Fruit fly (Drosophila melanogaster) whole organism, embryonic: Measurements from ENCODE around the gene CG16756.
A peak's percentile ranks its signal among the peaks of the same experiment; 100 is the strongest.

ENCODE experiments used
- Aef1 ChIP-seq: fragments of 200-800 bp; sonication (Bioruptor generic); IDR thresholded peaks from 3 replicates; pipeline ENCODE4 v1.3.6; 2022; ENCODE audit warnings: missing biosample characterization, missing genetic modification characterization
- Asciz ChIP-seq: fragments of 200-800 bp; sonication (Bioruptor generic); optimal IDR thresholded peaks from 2 replicates; lab custom pipeline; 2017; ENCODE audit warnings: missing biosample characterization, mild to moderate bottlenecking, missing genetic modification characterization, missing genetic modification reagents
- CG1024 ChIP-seq: fragments of 200-800 bp; sonication (Bioruptor generic); IDR thresholded peaks from 2 replicates; pipeline ENCODE4 v1.3.6; 2022; ENCODE audit warnings: missing biosample characterization, missing genetic modification characterization
- CG10267 ChIP-seq: fragments of 200-800 bp; sonication (Bioruptor generic); optimal IDR thresholded peaks from 2 replicates; lab custom pipeline; 2018; ENCODE audit warnings: missing biosample characterization, mild to moderate bottlenecking, missing genetic modification characterization, moderate library complexity
- CG11398 ChIP-seq: fragments of 200-800 bp; sonication (Bioruptor generic); optimal IDR thresholded peaks from 2 replicates; lab custom pipeline; 2016; ENCODE audit warnings: missing biosample characterization, missing genetic modification characterization
- CG11723 ChIP-seq: fragments of 200-800 bp; sonication (Bioruptor generic); optimal IDR thresholded peaks from 2 replicates; lab custom pipeline; 2017; ENCODE audit warnings: missing biosample characterization, mild to moderate bottlenecking, missing genetic modification characterization
- CG12236 ChIP-seq: fragments of 200-800 bp; sonication (Bioruptor generic); optimal IDR thresholded peaks from 2 replicates; lab custom pipeline; 2016; ENCODE audit warnings: missing biosample characterization, missing genetic modification characterization
- CG13624 ChIP-seq: fragments of 200-800 bp; sonication (Bioruptor generic); optimal IDR thresholded peaks from 2 replicates; lab custom pipeline; 2016; ENCODE audit warnings: missing biosample characterization, missing genetic modification characterization
- CG14014 ChIP-seq: fragments of 200-800 bp; sonication (Bioruptor generic); IDR thresholded peaks from 2 replicates; pipeline ENCODE4 v1.3.6; 2022; ENCODE audit warnings: missing biosample characterization, missing genetic modification characterization
- CG14860 ChIP-seq: fragments of 200-800 bp; sonication (Bioruptor generic); IDR thresholded peaks from 3 replicates; pipeline ENCODE4 v1.3.6; 2022; ENCODE audit warnings: missing biosample characterization, missing genetic modification characterization; ENCODE audit not compliant: partially characterized antibody
- CG1529 ChIP-seq: fragments of 200-800 bp; sonication (Bioruptor generic); optimal IDR thresholded peaks from 3 replicates; lab custom pipeline; 2018; ENCODE audit warnings: missing biosample characterization, missing genetic modification characterization
- CG15514 ChIP-seq: fragments of 200-800 bp; sonication (Bioruptor generic); optimal IDR thresholded peaks from 3 replicates; lab custom pipeline; 2017; ENCODE audit warnings: missing biosample characterization, missing genetic modification characterization, mild to moderate bottlenecking, moderate library complexity, missing genetic modification reagents
- CG16815 ChIP-seq: fragments of 200-800 bp; sonication (Bioruptor generic); optimal IDR thresholded peaks from 3 replicates; lab custom pipeline; 2017; ENCODE audit warnings: missing biosample characterization, mild to moderate bottlenecking, missing genetic modification characterization
- CG2889 ChIP-seq: fragments of 200-800 bp; sonication (Bioruptor generic); IDR thresholded peaks from 3 replicates; pipeline ENCODE4 v1.3.6; 2022; ENCODE audit warnings: missing biosample characterization, missing genetic modification characterization
- CG34224 ChIP-seq: fragments of 200-800 bp; sonication (Bioruptor generic); IDR thresholded peaks from 3 replicates; pipeline ENCODE4 v1.3.6; 2022; ENCODE audit warnings: missing biosample characterization, missing genetic modification characterization; ENCODE audit not compliant: partially characterized antibody
- CG4617 ChIP-seq: fragments of 200-800 bp; sonication (Bioruptor generic); optimal IDR thresholded peaks from 3 replicates; lab custom pipeline; 2016; ENCODE audit warnings: missing biosample characterization, missing genetic modification characterization, borderline replicate concordance
- CG4707 ChIP-seq: fragments of 200-800 bp; sonication (Bioruptor generic); optimal IDR thresholded peaks from 2 replicates; lab custom pipeline; 2018; ENCODE audit warnings: missing biosample characterization, mild to moderate bottlenecking, missing genetic modification characterization, moderate library complexity
- CG6689 ChIP-seq: fragments of 200-800 bp; sonication (Bioruptor generic); IDR thresholded peaks from 2 replicates; pipeline ENCODE4 v1.3.6; 2022; ENCODE audit warnings: missing biosample characterization, missing genetic modification characterization
- CG8478 ChIP-seq: fragments of >200 bp; optimal IDR thresholded peaks from 2 replicates; lab custom pipeline; 2018
- CkIIα-i1 ChIP-seq: fragments of 200-800 bp; sonication (Bioruptor generic); IDR thresholded peaks from 2 replicates; pipeline ENCODE4 v1.3.6; 2022; ENCODE audit warnings: missing biosample characterization, missing genetic modification characterization
- Deaf1 ChIP-seq: fragments of 200-800 bp; optimal IDR thresholded peaks from 3 replicates; lab custom pipeline; 2019; ENCODE audit warnings: missing biosample characterization, mild to moderate bottlenecking, missing genetic modification characterization, moderate library complexity
- Fer2 ChIP-seq: fragments of 200-800 bp; sonication (Bioruptor generic); optimal IDR thresholded peaks from 2 replicates; lab custom pipeline; 2018; ENCODE audit warnings: missing biosample characterization, mild to moderate bottlenecking, missing genetic modification characterization, moderate library complexity
- HLHmδ ChIP-seq: fragments of 200-800 bp; sonication (Bioruptor generic); optimal IDR thresholded peaks from 2 replicates; lab custom pipeline; 2018; ENCODE audit warnings: missing biosample characterization, mild to moderate bottlenecking, missing genetic modification characterization, moderate library complexity
- HmgD ChIP-seq: fragments of 200-800 bp; sonication (Bioruptor generic); optimal IDR thresholded peaks from 3 replicates; lab custom pipeline; 2016; ENCODE audit warnings: missing biosample characterization, missing genetic modification characterization
- Hr51 ChIP-seq, 2 experiments: fragments of 200-800 bp; sonication (Bioruptor generic); optimal IDR thresholded peaks; 2 replicates in 1 of 2; 3 replicates in 1 of 2; lab custom pipeline; 2016 to 2018; ENCODE audit warnings: missing biosample characterization in 2 of 2, missing genetic modification characterization in 2 of 2, mild to moderate bottlenecking in 1 of 2, moderate library complexity in 1 of 2
- MESR4 ChIP-seq: fragments of 200-800 bp; sonication (Bioruptor generic); optimal IDR thresholded peaks from 2 replicates; lab custom pipeline; 2018; ENCODE audit warnings: missing biosample characterization, mild to moderate bottlenecking, missing genetic modification characterization, moderate library complexity
- MTF-1 ChIP-seq: fragments of 200-800 bp; sonication (Bioruptor generic); optimal IDR thresholded peaks from 2 replicates; lab custom pipeline; 2018; ENCODE audit warnings: missing biosample characterization, mild to moderate bottlenecking, missing genetic modification characterization, borderline replicate concordance
- Meics ChIP-seq: fragments of 200-800 bp; sonication (Bioruptor generic); optimal IDR thresholded peaks from 2 replicates; lab custom pipeline; 2017; ENCODE audit warnings: missing biosample characterization, mild to moderate bottlenecking, missing genetic modification characterization
- Mrtf ChIP-seq: fragments of 200-800 bp; sonication (Bioruptor generic); IDR thresholded peaks from 3 replicates; pipeline ENCODE4 v1.3.6; 2022; ENCODE audit warnings: missing biosample characterization, missing genetic modification characterization
- PHDP ChIP-seq: fragments of 200-800 bp; sonication (Bioruptor generic); optimal IDR thresholded peaks from 3 replicates; lab custom pipeline; 2018; ENCODE audit warnings: missing biosample characterization, mild to moderate bottlenecking, missing genetic modification characterization, moderate library complexity
- Xbp1 ChIP-seq: fragments of 200-800 bp; sonication (Bioruptor generic); optimal IDR thresholded peaks from 3 replicates; lab custom pipeline; 2016; ENCODE audit warnings: missing biosample characterization, mild to moderate bottlenecking, missing genetic modification characterization
- Xrp1 ChIP-seq: fragments of 200-800 bp; sonication (Bioruptor generic); IDR thresholded peaks from 2 replicates; pipeline ENCODE4 v1.3.6; 2022; ENCODE audit warnings: missing biosample characterization, missing genetic modification characterization
- abd-A ChIP-seq: fragments of 200-800 bp; sonication (Bioruptor generic); optimal IDR thresholded peaks from 3 replicates; lab custom pipeline; 2019; ENCODE audit warnings: missing biosample characterization, mild to moderate bottlenecking, missing genetic modification characterization, moderate library complexity
- bbx ChIP-seq: fragments of 200-800 bp; sonication (Bioruptor generic); IDR thresholded peaks from 2 replicates; pipeline ENCODE4 v1.3.6; 2022; ENCODE audit warnings: missing biosample characterization, missing genetic modification characterization; ENCODE audit not compliant: partially characterized antibody
- caup ChIP-seq: fragments of 200-800 bp; sonication (Bioruptor generic); optimal IDR thresholded peaks from 3 replicates; lab custom pipeline; 2017; ENCODE audit warnings: missing biosample characterization, mild to moderate bottlenecking, missing genetic modification characterization, moderate library complexity; ENCODE audit not compliant: severe bottlenecking
- cwo ChIP-seq: fragments of 200-800 bp; sonication (Bioruptor generic); optimal IDR thresholded peaks from 3 replicates; lab custom pipeline; 2017; ENCODE audit warnings: missing biosample characterization, missing genetic modification characterization, mild to moderate bottlenecking, moderate library complexity, missing genetic modification reagents
- exex ChIP-seq: fragments of 200-800 bp; sonication (Bioruptor generic); optimal IDR thresholded peaks from 4 replicates; lab custom pipeline; 2018; ENCODE audit warnings: missing biosample characterization, mild to moderate bottlenecking, missing genetic modification characterization, moderate library complexity
- gro ChIP-seq: fragments of 200-800 bp; sonication (Bioruptor generic); optimal IDR thresholded peaks from 2 replicates; lab custom pipeline; 2016; ENCODE audit warnings: missing biosample characterization, missing genetic modification characterization
- jigr1 ChIP-seq: fragments of 200-800 bp; sonication (Bioruptor generic); IDR thresholded peaks from 3 replicates; pipeline ENCODE4 v1.3.6; 2022; ENCODE audit warnings: missing biosample characterization, missing genetic modification characterization
- knrl ChIP-seq: fragments of 200-800 bp; sonication (Bioruptor generic); IDR thresholded peaks from 3 replicates; pipeline ENCODE4 v1.3.6; 2022; ENCODE audit warnings: missing biosample characterization, missing genetic modification characterization; ENCODE audit not compliant: partially characterized antibody
- lab ChIP-seq: fragments of 200-800 bp; sonication (Bioruptor generic); optimal IDR thresholded peaks from 3 replicates; lab custom pipeline; 2017; ENCODE audit warnings: missing biosample characterization, missing genetic modification characterization, mild to moderate bottlenecking, moderate library complexity, missing genetic modification reagents
- odd ChIP-seq: fragments of 200-800 bp; sonication (Bioruptor generic); optimal IDR thresholded peaks from 2 replicates; lab custom pipeline; 2017; ENCODE audit warnings: missing biosample characterization, mild to moderate bottlenecking, missing genetic modification characterization
- pzg ChIP-seq: fragments of 200-800 bp; sonication (Bioruptor generic); optimal IDR thresholded peaks from 3 replicates; lab custom pipeline; 2018; ENCODE audit warnings: missing biosample characterization, mild to moderate bottlenecking, missing genetic modification characterization, moderate library complexity
- salm ChIP-seq: fragments of 200-800 bp; sonication (Bioruptor generic); optimal IDR thresholded peaks from 2 replicates; lab custom pipeline; 2018; ENCODE audit warnings: missing biosample characterization, mild to moderate bottlenecking, missing genetic modification characterization
- sens ChIP-seq: fragments of 200-800 bp; sonication (Bioruptor generic); peaks from one replicate; lab custom pipeline; 2016; ENCODE audit warnings: missing biosample characterization, missing genetic modification characterization
- sim ChIP-seq: fragments of 200-800 bp; sonication (Bioruptor generic); IDR thresholded peaks from 2 replicates; pipeline ENCODE4 v1.3.6; 2022; ENCODE audit warnings: missing biosample characterization, missing genetic modification characterization
- sob ChIP-seq: fragments of 200-800 bp; sonication (Bioruptor generic); IDR thresholded peaks from 2 replicates; pipeline ENCODE4 v1.3.6; 2022; ENCODE audit warnings: missing biosample characterization, missing genetic modification characterization
- ttk ChIP-seq: fragments of 200-800 bp; sonication (Bioruptor generic); IDR thresholded peaks from 2 replicates; pipeline ENCODE4 v2.1.2; 2022; ENCODE audit warnings: missing biosample characterization, missing genetic modification characterization
- twi ChIP-seq: fragments of 200-800 bp; optimal IDR thresholded peaks from 2 replicates; lab custom pipeline; 2019; ENCODE audit warnings: missing biosample characterization, mild to moderate bottlenecking, missing genetic modification characterization, moderate library complexity
- wek ChIP-seq: fragments of 200-800 bp; sonication (Bioruptor generic); optimal IDR thresholded peaks from 3 replicates; lab custom pipeline; 2018; ENCODE audit warnings: missing biosample characterization, mild to moderate bottlenecking, missing genetic modification characterization, moderate library complexity
- zen2 ChIP-seq: fragments of 200-800 bp; sonication (Bioruptor generic); IDR thresholded peaks from 3 replicates; pipeline ENCODE4 v1.3.6; 2022; ENCODE audit warnings: missing biosample characterization, missing genetic modification characterization; ENCODE audit not compliant: partially characterized antibody

Gene CG16756

dm6 chrX:5408869-5409268 lies 18.4 kb upstream of the CG16756 start:
- TF ChIP-seq sob (GFP tag; lab: Robert Waterston, UW) (no peak), PHDP (tag; lab: Kevin White, UChicago) (peak; percentile 34), caup (GFP tag; lab: Kevin White, UChicago) (peak; percentile 11), CG6689 (no peak), knrl (GFP tag; lab: Robert Waterston, UW) (no peak), Xrp1 (GFP tag; lab: Robert Waterston, UW) (no peak), CG4617 (GFP tag; lab: Kevin White, UChicago) (no peak), CkIIα-i1 (no peak), Mrtf (GFP tag; lab: Robert Waterston, UW) (no peak), CG13624 (GFP tag; lab: Kevin White, UChicago) (no peak), salm (no peak), exex (tag; lab: Kevin White, UChicago) (no peak), HLHmδ (GFP tag; lab: Kevin White, UChicago) (no peak), CG4707 (GFP tag; lab: Kevin White, UChicago) (no peak), bbx (no peak), CG14860 (no peak), CG8478 (lab: Kevin White, UChicago) (no peak), CG11723 (GFP tag; lab: Kevin White, UChicago) (no peak), CG34224 (GFP tag; lab: Robert Waterston, UW) (no peak), sens (no peak), MTF-1 (GFP tag; lab: Kevin White, UChicago) (no peak), CG2889 (GFP tag; lab: Robert Waterston, UW) (no peak), HmgD (no peak), ttk (GFP tag; lab: Robert Waterston, UW) (no peak), cwo (GFP tag; lab: Kevin White, UChicago) (peak; percentile 3), jigr1 (GFP tag; lab: Robert Waterston, UW) (no peak), Asciz (GFP tag; lab: Kevin White, UChicago) (no peak), sim (GFP tag; lab: Robert Waterston, UW) (no peak), wek (no peak), Meics (GFP tag; lab: Kevin White, UChicago) (peak; percentile 50), CG12236 (GFP tag; lab: Kevin White, UChicago) (no peak), gro (GFP tag; lab: Kevin White, UChicago) (no peak), CG16815 (GFP tag; lab: Kevin White, UChicago) (no peak), CG10267 (no peak), Aef1 (GFP tag; lab: Robert Waterston, UW) (no peak), abd-A (no peak), CG15514 (peak; percentile 31), Deaf1 (tag; lab: Kevin White, UChicago) (no peak), odd (peak; percentile 17), Hr51 (GFP tag; optimal IDR thresholded peaks at IDR 0.05; lab: Kevin White, UChicago) (no peak), CG1529 (GFP tag; lab: Kevin White, UChicago) (no peak), lab (peak; percentile 72), pzg (no peak), CG14014 (no peak), MESR4 (GFP tag; lab: Kevin White, UChicago) (no peak), CG1024 (GFP tag; lab: Robert Waterston, UW) (no peak), zen2 (GFP tag; lab: Robert Waterston, UW) (no peak), Fer2 (tag; lab: Kevin White, UChicago) (no peak), CG11398 (GFP tag; lab: Kevin White, UChicago) (no peak), Xbp1 (GFP tag; lab: Kevin White, UChicago) (no peak), twi (no peak)
